Worm (Caenorhabditis elegans) whole organism, L4 larva: ENCODE results near the gene frpr-21.
A peak's percentile ranks its signal among the peaks of the same experiment; 100 is the strongest.

ENCODE experiments used
- ZK337.2 ChIP-seq: fragments of 200-800 bp; sonication (Bioruptor generic); IDR thresholded peaks from 2 replicates; pipeline ENCODE4 v1.3.6; 2022; ENCODE audit warnings: missing genetic modification reagents, missing genetic modification characterization, missing compliant biosample characterization
- aly-2 ChIP-seq: sonication (generic microtip); optimal IDR thresholded peaks from 2 replicates; lab custom pipeline; 2018; ENCODE audit warnings: missing biosample characterization, missing genetic modification characterization
- ces-1 ChIP-seq: fragments of 150-350 bp; sonication (generic microtip); optimal IDR thresholded peaks from 4 replicates; lab custom pipeline; 2014; ENCODE audit warnings: missing biosample characterization, missing genetic modification reagents, missing genetic modification characterization
- egl-27 ChIP-seq: sonication (generic microtip); optimal IDR thresholded peaks from 3 replicates; lab custom pipeline; 2017; ENCODE audit warnings: missing biosample characterization, missing genetic modification reagents, missing genetic modification characterization
- fos-1 ChIP-seq: fragments of 150-350 bp; optimal IDR thresholded peaks from 2 replicates; lab custom pipeline; 2014; ENCODE audit warnings: missing biosample characterization, missing genetic modification characterization
- hlh-30 ChIP-seq: sonication (generic microtip); optimal IDR thresholded peaks from 2 replicates; lab custom pipeline; 2017; ENCODE audit warnings: antibody characterized with exemption, mild to moderate bottlenecking, missing genetic modification characterization, missing compliant biosample characterization; ENCODE audit not compliant: insufficient read depth
- lin-39 ChIP-seq: fragments of 150-350 bp; optimal IDR thresholded peaks from 2 replicates; lab custom pipeline; 2014; ENCODE audit warnings: missing biosample characterization, missing genetic modification reagents, missing genetic modification characterization
- mxl-2 ChIP-seq: fragments of 200-800 bp; sonication (Bioruptor generic); conservative IDR thresholded peaks from 2 replicates; pipeline ENCODE4 v1.3.6; 2022; ENCODE audit warnings: missing genetic modification reagents, missing genetic modification characterization, missing compliant biosample characterization
- mxl-3 ChIP-seq: fragments of 200-800 bp; sonication (Bioruptor generic); optimal IDR thresholded peaks from 2 replicates; lab custom pipeline; 2018; ENCODE audit warnings: mild to moderate bottlenecking, missing genetic modification characterization, missing compliant biosample characterization
- nhr-237 ChIP-seq: sonication (generic microtip); optimal IDR thresholded peaks from 2 replicates; lab custom pipeline; 2017; ENCODE audit warnings: missing biosample characterization, missing genetic modification characterization

DNA sequence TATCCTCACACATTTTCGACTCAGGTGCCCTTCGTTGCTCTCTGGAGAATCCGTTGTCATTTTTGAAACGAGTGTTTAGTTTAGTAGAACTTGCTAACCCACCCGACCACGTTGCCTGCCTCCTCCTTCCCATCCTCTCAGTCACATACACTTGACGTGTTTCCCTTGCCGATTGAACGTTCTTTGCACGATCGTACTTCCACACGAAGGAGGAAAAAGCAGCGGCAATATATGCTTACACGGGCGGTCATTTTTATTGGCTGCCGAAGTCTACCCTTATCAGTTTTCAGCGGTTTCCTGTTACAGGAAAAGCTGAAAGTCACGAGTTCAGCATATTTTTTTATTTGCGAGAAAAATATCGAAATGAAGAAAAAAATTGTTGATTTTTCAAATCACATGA lies 32.1 kb downstream of the frpr-21 start:
- peak; percentile 81 for TF ChIP-seq hlh-30 (tag; lab: Kevin White, UChicago)
- TF ChIP-seq egl-27 (tag; lab: Kevin White, UChicago), result no peak
- no peak for TF ChIP-seq fos-1 (tag; lab: Kevin White, UChicago)
- TF ChIP-seq ZK337.2 (GFP tag; lab: Robert Waterston, UW), result no peak
- no peak for TF ChIP-seq nhr-237
- peak; percentile 93 for TF ChIP-seq mxl-3 (GFP tag; lab: Kevin White, UChicago)
- no peak for TF ChIP-seq aly-2 (tag; lab: Kevin White, UChicago)
- TF ChIP-seq lin-39 (tag; lab: Kevin White, UChicago), result no peak
- peak; percentile 85 for TF ChIP-seq mxl-2
- no peak for TF ChIP-seq ces-1
